Fruit fly (Drosophila melanogaster): ENCODE measurements around the gene CG33257.

Gene CG33257

DNA sequence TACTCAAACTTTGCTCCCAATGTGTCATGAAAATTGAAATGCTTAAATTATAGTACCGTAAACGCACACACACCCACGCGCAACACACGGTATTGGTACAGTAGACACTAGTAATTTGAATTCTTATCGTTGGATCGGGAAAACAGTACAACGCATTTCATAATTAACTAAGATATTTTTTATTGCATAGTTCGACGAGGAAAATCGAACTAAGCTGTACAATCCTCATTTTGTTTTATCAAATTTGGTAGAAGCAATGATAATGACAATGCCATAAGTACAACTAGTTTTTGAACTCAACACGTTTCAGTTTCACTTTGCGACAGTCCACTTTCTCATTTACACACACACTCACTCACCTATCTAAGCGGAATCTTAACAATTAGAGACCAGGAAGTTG lies 34.6 kb downstream of the CG33257 start (continued):
- TF ChIP-seq CG8290 (GFP tag; optimal IDR thresholded peaks at IDR 0.05): no peak
- peak in 1 of 2 experiments; percentile 73 for TF ChIP-seq CG8290 (tag; optimal IDR thresholded peaks at IDR 0.05)
- 0 out of 3 replicates have a peak, but pooled peaks have one; percentile 33 for TF ChIP-seq so (GFP tag; IDR thresholded peaks at IDR 0.05)
- peak; percentile 21 for TF ChIP-seq Abd-B (GFP tag; optimal IDR thresholded peaks at IDR 0.05)
- TF ChIP-seq ap (GFP tag; IDR thresholded peaks at IDR 0.05): peak; percentile 19; the same call in 1 of the 2 replicates
- TF ChIP-seq hbn (GFP tag; IDR thresholded peaks at IDR 0.05; ENCODE audit: partially characterized antibody): no peak
- TF ChIP-seq Hand (GFP tag; optimal IDR thresholded peaks at IDR 0.05): peak; percentile 40
- TF ChIP-seq gfzf (GFP tag; optimal IDR thresholded peaks at IDR 0.05): no peak
- no peak for TF ChIP-seq CG10321 (GFP tag; IDR thresholded peaks at IDR 0.05)
- peak; percentile 88 for TF ChIP-seq lab (GFP tag; optimal IDR thresholded peaks at IDR 0.05)
- TF ChIP-seq bsh (GFP tag; optimal IDR thresholded peaks at IDR 0.05): peak in 1 of 2 experiments; percentile 73
- no peak for TF ChIP-seq CG11456 (GFP tag; IDR thresholded peaks at IDR 0.05)
- TF ChIP-seq pum (GFP tag; optimal IDR thresholded peaks at IDR 0.05): peak; percentile 64
- peak; percentile 65 for TF ChIP-seq Six4 (GFP tag; optimal IDR thresholded peaks at IDR 0.05)
- peak; percentile 48 for TF ChIP-seq CG1233 (GFP tag; optimal IDR thresholded peaks at IDR 0.05)
- TF ChIP-seq Lhr (GFP tag; optimal IDR thresholded peaks at IDR 0.05): no peak
- TF ChIP-seq trh (GFP tag; optimal IDR thresholded peaks at IDR 0.05): no peak
- TF ChIP-seq wek (GFP tag; optimal IDR thresholded peaks at IDR 0.05): no peak
- TF ChIP-seq ham (GFP tag; IDR thresholded peaks at IDR 0.05): no peak
- TF ChIP-seq CG11085 (GFP tag; IDR thresholded peaks at IDR 0.05): peak; percentile 53
- TF ChIP-seq CG9817 (tag; optimal IDR thresholded peaks at IDR 0.05): peak; percentile 78
- no peak for TF ChIP-seq Sox102F (GFP tag; optimal IDR thresholded peaks at IDR 0.05)
- no peak for TF ChIP-seq eve (GFP tag; optimal IDR thresholded peaks at IDR 0.05)
- TF ChIP-seq ems (GFP tag; optimal IDR thresholded peaks at IDR 0.05): peak; percentile 60
- no peak for TF ChIP-seq ERR (GFP tag; optimal IDR thresholded peaks at IDR 0.05)
- TF ChIP-seq CG3847 (GFP tag; IDR thresholded peaks at IDR 0.05): peak; percentile 50; the same call in 1 of the 2 replicates
- no peak for TF ChIP-seq H2.0 (GFP tag; IDR thresholded peaks at IDR 0.05)
- no peak for TF ChIP-seq sna (GFP tag; IDR thresholded peaks at IDR 0.05; ENCODE audit: partially characterized antibody)
- peak; percentile 4 for TF ChIP-seq pb (GFP tag; optimal IDR thresholded peaks at IDR 0.05)
- peak; percentile 63 for TF ChIP-seq mam (GFP tag; optimal IDR thresholded peaks at IDR 0.05)
- TF ChIP-seq scrt (GFP tag; optimal IDR thresholded peaks at IDR 0.05): no peak
- peak; percentile 19 for TF ChIP-seq CG2875 (GFP tag; optimal IDR thresholded peaks at IDR 0.05)
- no peak for TF ChIP-seq sr (GFP tag; IDR thresholded peaks at IDR 0.05)
- TF ChIP-seq Sin3A (optimal IDR thresholded peaks at IDR 0.05): no peak
- no peak for TF ChIP-seq dan (GFP tag; IDR thresholded peaks at IDR 0.05)
- no peak for TF ChIP-seq CG14860 (GFP tag; IDR thresholded peaks at IDR 0.05; ENCODE audit: partially characterized antibody)
- peak; percentile 67 for TF ChIP-seq nau (GFP tag; optimal IDR thresholded peaks at IDR 0.05)
- TF ChIP-seq Myb (GFP tag; optimal IDR thresholded peaks at IDR 0.05): no peak
- TF ChIP-seq CG11560 (tag; IDR thresholded peaks at IDR 0.05): no peak
- peak; percentile 65; the same call in 1 of the 2 replicates for TF ChIP-seq Atf6 (GFP tag; IDR thresholded peaks at IDR 0.05)
- peak; percentile 78 for TF ChIP-seq CG17385 (GFP tag; optimal IDR thresholded peaks at IDR 0.05)
- peak; percentile 20 for TF ChIP-seq CG15479 (GFP tag; optimal IDR thresholded peaks at IDR 0.05)
- TF ChIP-seq pfk (GFP tag; optimal IDR thresholded peaks at IDR 0.05): no peak
- no peak for TF ChIP-seq CG11696 (GFP tag; IDR thresholded peaks at IDR 0.05)
- peak; percentile 64 for TF ChIP-seq fd3F (GFP tag; optimal IDR thresholded peaks at IDR 0.05)
- TF ChIP-seq CG12659 (GFP tag; optimal IDR thresholded peaks at IDR 0.05): peak; percentile 62
- peak; percentile 42 for TF ChIP-seq CG14710 (tag; optimal IDR thresholded peaks at IDR 0.05)
- peak; percentile 28 for TF ChIP-seq CG3407 (GFP tag; optimal IDR thresholded peaks at IDR 0.05)
- TF ChIP-seq gsb (GFP tag; IDR thresholded peaks at IDR 0.05): peak; percentile 52
- TF ChIP-seq PHDP (tag; optimal IDR thresholded peaks at IDR 0.05): peak; percentile 70
- TF ChIP-seq CG2199 (GFP tag; IDR thresholded peaks at IDR 0.05): 0 out of 3 replicates have a peak, but pooled peaks have one; percentile 25
